1 fruit fly cellular context compared by ENCODE assay signal in genomic region chr3L:15924811-15925437, dm6.
A peak's percentile ranks its signal among the peaks of the same experiment; 100 is the strongest.
TF ChIP-seq lines count a peak whose summit lies in the region.

sff (minus strand) TSS chr3L:15924861.

TF ChIP-seq in whole organism, embryonic, 481 proteins besides CTCF, POLR2A, EP300 and RAD21 (continued from another document and continues in another):
- TF ChIP-seq sqz (GFP tag; optimal IDR thresholded peaks at IDR 0.05; lab: Kevin White, UChicago) (peak; percentile 65), CG11093 (GFP tag; IDR thresholded peaks at IDR 0.05; lab: Robert Waterston, UW) (peak; percentile 90), ro (GFP tag; IDR thresholded peaks at IDR 0.05; lab: Robert Waterston, UW) (peak; percentile 79; the same call in 1 of the 2 replicates), ap (GFP tag; IDR thresholded peaks at IDR 0.05; lab: Robert Waterston, UW) (peak; percentile 86), Poxn (GFP tag; IDR thresholded peaks at IDR 0.05; lab: Robert Waterston, UW) (peak; percentile 33; the same call in 1 of the 2 replicates), CG9817 (tag; optimal IDR thresholded peaks at IDR 0.05; lab: Kevin White, UChicago) (peak; percentile 85), bigmax (GFP tag; optimal IDR thresholded peaks at IDR 0.05; lab: Kevin White, UChicago) (peak; percentile 27), pum (GFP tag; optimal IDR thresholded peaks at IDR 0.05; lab: Kevin White, UChicago) (peak; percentile 58), Hey (tag; optimal IDR thresholded peaks at IDR 0.05; lab: Kevin White, UChicago) (peak; percentile 28), bbx (GFP tag; IDR thresholded peaks at IDR 0.05; lab: Robert Waterston, UW; ENCODE audit: partially characterized antibody) (0 out of 2 replicates have a peak, but pooled peaks have one; percentile 46), MBD-R2 (GFP tag; IDR thresholded peaks at IDR 0.05; lab: Robert Waterston, UW) (peak; percentile 76), CG2120 (GFP tag; optimal IDR thresholded peaks at IDR 0.05; lab: Kevin White, UChicago) (peak; percentile 74), CG3726 (GFP tag; IDR thresholded peaks at IDR 0.05; lab: Robert Waterston, UW) (peak; percentile 87), croc (GFP tag; conservative IDR thresholded peaks at IDR 0.05; lab: Robert Waterston, UW) (peak; percentile 88), dmrt11E (tag; optimal IDR thresholded peaks at IDR 0.05; lab: Kevin White, UChicago) (peak; percentile 94), TFAM (GFP tag; optimal IDR thresholded peaks at IDR 0.05; lab: Kevin White, UChicago) (peak; percentile 13), CG16813 (GFP tag; IDR thresholded peaks at IDR 0.05; lab: Robert Waterston, UW; ENCODE audit: partially characterized antibody) (peak; percentile 27; the same call in 1 of the 3 replicates), CG30403 (GFP tag; optimal IDR thresholded peaks at IDR 0.05; lab: Kevin White, UChicago) (peak; percentile 83), tap (tag; optimal IDR thresholded peaks at IDR 0.05; lab: Kevin White, UChicago) (peak; percentile 80), CG4730 (GFP tag; IDR thresholded peaks at IDR 0.05; lab: Robert Waterston, UW) (peak; percentile 85), fru (optimal IDR thresholded peaks at IDR 0.05; lab: Kevin White, UChicago) (no peak), CG15479 (GFP tag; optimal IDR thresholded peaks at IDR 0.05; lab: Kevin White, UChicago) (peak; percentile 58), CG16779 (GFP tag; IDR thresholded peaks at IDR 0.05; lab: Robert Waterston, UW) (peak; percentile 60; the same call in 1 of the 2 replicates), CG11456 (GFP tag; IDR thresholded peaks at IDR 0.05; lab: Robert Waterston, UW) (peak; percentile 80), Bdp1 (GFP tag; optimal IDR thresholded peaks at IDR 0.05; lab: Kevin White, UChicago) (peak; percentile 63), Dll (GFP tag; IDR thresholded peaks at IDR 0.05; lab: Robert Waterston, UW; ENCODE audit: partially characterized antibody) (peak; percentile 69; the same call in 3 of the 4 replicates), CG12155 (GFP tag; optimal IDR thresholded peaks at IDR 0.05; lab: Kevin White, UChicago) (peak; percentile 78), trh (GFP tag; optimal IDR thresholded peaks at IDR 0.05; lab: Kevin White, UChicago) (peak; percentile 43), peb (GFP tag; IDR thresholded peaks at IDR 0.05; lab: Robert Waterston, UW) (peak; percentile 76; the same call in 1 of the 2 replicates), Opbp (GFP tag; IDR thresholded peaks at IDR 0.05; lab: Robert Waterston, UW; ENCODE audit: partially characterized antibody) (no peak), HLH54F (GFP tag; optimal IDR thresholded peaks at IDR 0.05; lab: Kevin White, UChicago) (peak; percentile 66), Dfd (GFP tag; optimal IDR thresholded peaks at IDR 0.05; lab: Kevin White, UChicago) (no peak), crc (GFP tag; optimal IDR thresholded peaks at IDR 0.05; lab: Kevin White, UChicago) (peak; percentile 40), CG1602 (GFP tag; optimal IDR thresholded peaks at IDR 0.05; lab: Kevin White, UChicago) (peak; percentile 85), CG32767 (GFP tag; IDR thresholded peaks at IDR 0.05; lab: Robert Waterston, UW) (peak; percentile 84), Fer1 (GFP tag; optimal IDR thresholded peaks at IDR 0.05; lab: Kevin White, UChicago) (peak; percentile 90), CG1647 (GFP tag; optimal IDR thresholded peaks at IDR 0.05; lab: Kevin White, UChicago) (peak; percentile 60), CG17802 (tag; optimal IDR thresholded peaks at IDR 0.05; lab: Kevin White, UChicago) (peak; percentile 85), MTF-1 (GFP tag; optimal IDR thresholded peaks at IDR 0.05; lab: Kevin White, UChicago; ENCODE audit: borderline replicate concordance) (peak; percentile 87), CG7786 (GFP tag; optimal IDR thresholded peaks at IDR 0.05; lab: Kevin White, UChicago) (peak; percentile 79), Oli (tag; optimal IDR thresholded peaks at IDR 0.05; lab: Kevin White, UChicago) (peak; percentile 89), CG2712 (tag; optimal IDR thresholded peaks at IDR 0.05; lab: Kevin White, UChicago) (peak; percentile 94), HHEX (GFP tag; optimal IDR thresholded peaks at IDR 0.05; lab: Kevin White, UChicago) (peak; percentile 89), B-H2 (GFP tag; optimal IDR thresholded peaks at IDR 0.05; lab: Kevin White, UChicago) (peak; percentile 84), CG10979 (tag; optimal IDR thresholded peaks at IDR 0.05; lab: Kevin White, UChicago) (peak; percentile 90), CG6791 (GFP tag; IDR thresholded peaks at IDR 0.05; lab: Robert Waterston, UW; ENCODE audit: partially characterized antibody) (peak; percentile 37; the same call in 1 of the 3 replicates), Hr78 (GFP tag; optimal IDR thresholded peaks at IDR 0.05; lab: Kevin White, UChicago) (peak in 1 of 2 experiments; percentile 39), PHDP (tag; optimal IDR thresholded peaks at IDR 0.05; lab: Kevin White, UChicago) (peak; percentile 89), CG15514 (GFP tag; optimal IDR thresholded peaks at IDR 0.05; lab: Kevin White, UChicago) (peak; percentile 75), org-1 (GFP tag; optimal IDR thresholded peaks at IDR 0.05; lab: Kevin White, UChicago) (peak; percentile 77), psq (GFP tag; optimal IDR thresholded peaks at IDR 0.05; lab: Kevin White, UChicago) (peak; percentile 67), insv (GFP tag; optimal IDR thresholded peaks at IDR 0.05; lab: Kevin White, UChicago) (peak in 1 of 2 experiments; percentile 66), yki (optimal IDR thresholded peaks at IDR 0.05; lab: Kevin White, UChicago) (no peak), CG4328 (GFP tag; optimal IDR thresholded peaks at IDR 0.05; lab: Kevin White, UChicago) (peak; percentile 86), gsb-n (tag; optimal IDR thresholded peaks at IDR 0.05; lab: Kevin White, UChicago) (peak; percentile 73), CG6175 (GFP tag; IDR thresholded peaks at IDR 0.05; lab: Robert Waterston, UW) (peak; percentile 70; the same call in 2 of the 3 replicates), tin (GFP tag; optimal IDR thresholded peaks at IDR 0.05; lab: Kevin White, UChicago) (peak; percentile 90), CG7928 (GFP tag; optimal IDR thresholded peaks at IDR 0.05; lab: Kevin White, UChicago) (peak; percentile 49), Bgb (GFP tag; IDR thresholded peaks at IDR 0.05; lab: Robert Waterston, UW; ENCODE audit: partially characterized antibody) (no peak), Tbp (GFP tag; optimal IDR thresholded peaks at IDR 0.05; lab: Kevin White, UChicago) (no peak), CG15073 (GFP tag; optimal IDR thresholded peaks at IDR 0.05; lab: Kevin White, UChicago) (no peak), CG18764 (GFP tag; optimal IDR thresholded peaks at IDR 0.05; lab: Kevin White, UChicago) (peak; percentile 85), CG7963 (GFP tag; IDR thresholded peaks at IDR 0.05; lab: Robert Waterston, UW; ENCODE audit: partially characterized antibody) (no peak), CG10274 (GFP tag; optimal IDR thresholded peaks at IDR 0.05; lab: Kevin White, UChicago) (peak; percentile 60), CG12769 (tag; optimal IDR thresholded peaks at IDR 0.05; lab: Kevin White, UChicago) (peak; percentile 78), CG4282 (GFP tag; optimal IDR thresholded peaks at IDR 0.05; lab: Kevin White, UChicago) (peak; percentile 41), Myb (GFP tag; optimal IDR thresholded peaks at IDR 0.05; lab: Kevin White, UChicago) (peak; percentile 17), CG17385 (GFP tag; optimal IDR thresholded peaks at IDR 0.05; lab: Kevin White, UChicago) (peak; percentile 81), CG9727 (GFP tag; optimal IDR thresholded peaks at IDR 0.05; lab: Kevin White, UChicago) (peak; percentile 90), GATAe (GFP tag; conservative IDR thresholded peaks at IDR 0.05; lab: Robert Waterston, UW) (no peak; the same call in 1 of the 2 replicates), scrt (GFP tag; optimal IDR thresholded peaks at IDR 0.05; lab: Kevin White, UChicago) (peak; percentile 69), CG10209 (GFP tag; optimal IDR thresholded peaks at IDR 0.05; lab: Kevin White, UChicago) (peak; percentile 89), CG34376 (GFP tag; optimal IDR thresholded peaks at IDR 0.05; lab: Kevin White, UChicago) (peak; percentile 80), Awh (GFP tag; IDR thresholded peaks at IDR 0.05; lab: Robert Waterston, UW) (peak; percentile 84), vvl (GFP tag; IDR thresholded peaks at IDR 0.05; lab: Robert Waterston, UW) (peak; percentile 93), caup (GFP tag; optimal IDR thresholded peaks at IDR 0.05; lab: Kevin White, UChicago; ENCODE audit: severe bottlenecking) (peak; percentile 85), CG6272 (GFP tag; IDR thresholded peaks at IDR 0.05; lab: Robert Waterston, UW) (peak; percentile 84), CG2889 (GFP tag; IDR thresholded peaks at IDR 0.05; lab: Robert Waterston, UW) (peak; percentile 68; the same call in 2 of the 3 replicates), sob (GFP tag; IDR thresholded peaks at IDR 0.05; lab: Robert Waterston, UW) (peak; percentile 82), CG17361 (GFP tag; IDR thresholded peaks at IDR 0.05; lab: Robert Waterston, UW) (peak; percentile 93), Hr39 (optimal IDR thresholded peaks at IDR 0.05; lab: Kevin White, UChicago) (no peak), CG12391 (tag; optimal IDR thresholded peaks at IDR 0.05; lab: Kevin White, UChicago) (peak; percentile 92), Dref (GFP tag; IDR thresholded peaks at IDR 0.05; lab: Robert Waterston, UW) (peak; percentile 64), CG13123 (GFP tag; optimal IDR thresholded peaks at IDR 0.05; lab: Kevin White, UChicago) (peak; percentile 56), CG12299 (tag; optimal IDR thresholded peaks at IDR 0.05; lab: Kevin White, UChicago) (peak; percentile 64), tll (GFP tag; optimal IDR thresholded peaks at IDR 0.05; lab: Kevin White, UChicago) (peak in 1 of 2 experiments; percentile 75), CG4617 (GFP tag; optimal IDR thresholded peaks at IDR 0.05; lab: Kevin White, UChicago; ENCODE audit: borderline replicate concordance) (peak; percentile 68), ash1 (GFP tag; optimal IDR thresholded peaks at IDR 0.05; lab: Kevin White, UChicago) (no peak), vfl (GFP tag; optimal IDR thresholded peaks at IDR 0.05; lab: Kevin White, UChicago) (peak; percentile 6), CG1233 (GFP tag; optimal IDR thresholded peaks at IDR 0.05; lab: Kevin White, UChicago) (peak; percentile 81), Fer2 (tag; optimal IDR thresholded peaks at IDR 0.05; lab: Kevin White, UChicago) (peak; percentile 72), fd96Cb (tag; optimal IDR thresholded peaks at IDR 0.05; lab: Kevin White, UChicago) (peak; percentile 92), Blimp-1 (GFP tag; optimal IDR thresholded peaks at IDR 0.05; lab: Kevin White, UChicago) (peak; percentile 87), aop (GFP tag; IDR thresholded peaks at IDR 0.05; lab: Robert Waterston, UW) (peak; percentile 83), Mrtf (GFP tag; IDR thresholded peaks at IDR 0.05; lab: Robert Waterston, UW) (peak; percentile 75; the same call in 2 of the 3 replicates), CG9876 (GFP tag; optimal IDR thresholded peaks at IDR 0.05; lab: Kevin White, UChicago) (peak; percentile 53), B-H1 (GFP tag; IDR thresholded peaks at IDR 0.05; lab: Robert Waterston, UW) (peak; percentile 79), Dek (tag; optimal IDR thresholded peaks at IDR 0.05; lab: Kevin White, UChicago) (peak; percentile 61), Aef1 (GFP tag; IDR thresholded peaks at IDR 0.05; lab: Robert Waterston, UW) (peak; percentile 88; the same call in 2 of the 3 replicates), lilli (GFP tag; optimal IDR thresholded peaks at IDR 0.05; lab: Kevin White, UChicago) (peak; percentile 81), sima (GFP tag; optimal IDR thresholded peaks at IDR 0.05; lab: Kevin White, UChicago) (no peak), CG43689 (GFP tag; IDR thresholded peaks at IDR 0.05; lab: Robert Waterston, UW) (no peak), pfk (GFP tag; optimal IDR thresholded peaks at IDR 0.05; lab: Kevin White, UChicago) (no peak), so (GFP tag; IDR thresholded peaks at IDR 0.05; lab: Robert Waterston, UW) (peak; percentile 83), odd (GFP tag; optimal IDR thresholded peaks at IDR 0.05; lab: Kevin White, UChicago) (peak; percentile 75), slp2 (GFP tag; optimal IDR thresholded peaks at IDR 0.05; lab: Kevin White, UChicago) (peak; percentile 63), CG33213 (GFP tag; optimal IDR thresholded peaks at IDR 0.05; lab: Kevin White, UChicago) (peak; percentile 20), cwo (GFP tag; optimal IDR thresholded peaks at IDR 0.05; lab: Kevin White, UChicago) (peak; percentile 77), HmgZ (tag; optimal IDR thresholded peaks at IDR 0.05; lab: Kevin White, UChicago) (peak; percentile 87), MESR4 (GFP tag; optimal IDR thresholded peaks at IDR 0.05; lab: Kevin White, UChicago) (peak; percentile 34), CG10267 (tag; optimal IDR thresholded peaks at IDR 0.05; lab: Kevin White, UChicago) (peak; percentile 82), Antp (GFP tag; optimal IDR thresholded peaks at IDR 0.05; lab: Kevin White, UChicago) (peak; percentile 66), dmrt99B (tag; optimal IDR thresholded peaks at IDR 0.05; lab: Kevin White, UChicago) (peak; percentile 84), CG10543 (GFP tag; optimal IDR thresholded peaks at IDR 0.05; lab: Kevin White, UChicago) (peak; percentile 87), ttk (GFP tag; IDR thresholded peaks at IDR 0.05; lab: Robert Waterston, UW) (peak; percentile 88), CG8924 (tag; optimal IDR thresholded peaks at IDR 0.05; lab: Kevin White, UChicago) (peak; percentile 88), ERR (GFP tag; optimal IDR thresholded peaks at IDR 0.05; lab: Kevin White, UChicago) (peak; percentile 43), CG9215 (GFP tag; IDR thresholded peaks at IDR 0.05; lab: Robert Waterston, UW) (peak; percentile 85), Ravus (GFP tag; IDR thresholded peaks at IDR 0.05; lab: Robert Waterston, UW) (peak; percentile 43), CG4360 (GFP tag; IDR thresholded peaks at IDR 0.05; lab: Robert Waterston, UW) (peak; percentile 91), Atf3 (GFP tag; optimal IDR thresholded peaks at IDR 0.05; lab: Kevin White, UChicago) (peak; percentile 67), NC2α (GFP tag; optimal IDR thresholded peaks at IDR 0.05; lab: Kevin White, UChicago) (peak; percentile 9), kah (GFP tag; optimal IDR thresholded peaks at IDR 0.05; lab: Kevin White, UChicago) (peak; percentile 78), Ada2b (GFP tag; IDR thresholded peaks at IDR 0.05; lab: Robert Waterston, UW) (peak; percentile 81), CG12104 (GFP tag; optimal IDR thresholded peaks at IDR 0.05; lab: Kevin White, UChicago) (peak; percentile 81), CG5245 (GFP tag; optimal IDR thresholded peaks at IDR 0.05; lab: Kevin White, UChicago) (peak; percentile 80), BEAF-32 (GFP tag; optimal IDR thresholded peaks at IDR 0.05; lab: Kevin White, UChicago) (peak; percentile 61)
